Comparison of ENCODE assay signal across 1 fruit fly cellular context in the genomic region with DNA sequence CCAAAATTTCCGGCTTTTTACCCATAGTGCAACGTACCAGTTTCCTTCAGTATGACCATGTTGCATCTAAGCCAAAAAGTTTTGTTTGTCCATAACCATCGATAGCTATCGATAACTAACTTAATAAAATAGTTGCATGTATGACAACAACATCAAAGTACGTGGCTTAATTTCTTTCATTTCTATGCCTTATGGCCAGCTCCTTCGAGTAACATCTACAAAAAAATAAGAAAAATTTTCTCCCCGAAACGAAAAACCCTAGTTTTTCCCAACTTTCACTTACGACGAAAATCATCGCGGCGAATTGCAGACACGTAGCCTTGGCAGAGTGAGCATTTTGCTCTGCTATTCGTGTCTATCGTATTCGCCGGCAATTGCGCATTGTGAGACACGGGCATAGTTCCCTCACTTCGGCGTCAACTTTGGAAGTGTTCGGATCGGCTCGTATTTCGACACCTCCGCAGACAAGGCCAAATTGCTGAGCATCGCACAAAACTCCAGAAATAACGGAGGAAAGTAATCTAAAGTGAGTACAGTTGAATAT.
TF ChIP-seq lines count a peak whose summit lies in the region.

A gene (plus strand): TSS at position 148 of the 544 bp plus-strand sequence.

TF ChIP-seq in whole organism, embryonic, 481 proteins besides CTCF, POLR2A, EP300 and RAD21 (continued from another document):
- TF ChIP-seq nom (GFP tag; optimal IDR thresholded peaks at IDR 0.05; lab: Kevin White, UChicago) (peak; percentile 23), Aef1 (GFP tag; IDR thresholded peaks at IDR 0.05; lab: Robert Waterston, UW) (no peak), psq (GFP tag; optimal IDR thresholded peaks at IDR 0.05; lab: Kevin White, UChicago) (no peak), Hey (tag; optimal IDR thresholded peaks at IDR 0.05; lab: Kevin White, UChicago) (no peak), cg (GFP tag; optimal IDR thresholded peaks at IDR 0.05; lab: Kevin White, UChicago) (peak; percentile 70), Doc3 (GFP tag; IDR thresholded peaks at IDR 0.05; lab: Robert Waterston, UW; ENCODE audit: partially characterized antibody) (peak; percentile 94), slou (GFP tag; optimal IDR thresholded peaks at IDR 0.05; lab: Kevin White, UChicago) (no peak), Ets97D (GFP tag; optimal IDR thresholded peaks at IDR 0.05; lab: Kevin White, UChicago) (peak; percentile 37), CG10321 (GFP tag; IDR thresholded peaks at IDR 0.05; lab: Robert Waterston, UW) (no peak), bab2 (GFP tag; optimal IDR thresholded peaks at IDR 0.05; lab: Kevin White, UChicago) (no peak), lbe (GFP tag; optimal IDR thresholded peaks at IDR 0.05; lab: Kevin White, UChicago) (no peak), sens-2 (GFP tag; IDR thresholded peaks at IDR 0.05; lab: Robert Waterston, UW) (no peak), zf30C (GFP tag; optimal IDR thresholded peaks at IDR 0.05; lab: Kevin White, UChicago) (no peak), chn (GFP tag; optimal IDR thresholded peaks at IDR 0.05; lab: Kevin White, UChicago) (no peak), CG9932 (GFP tag; IDR thresholded peaks at IDR 0.05; lab: Robert Waterston, UW) (no peak), Oaz (GFP tag; IDR thresholded peaks at IDR 0.05; lab: Robert Waterston, UW) (no peak), Fer3 (tag; optimal IDR thresholded peaks at IDR 0.05; lab: Kevin White, UChicago) (no peak), CG9727 (GFP tag; optimal IDR thresholded peaks at IDR 0.05; lab: Kevin White, UChicago) (peak; percentile 7), CG10366 (GFP tag; IDR thresholded peaks at IDR 0.05; lab: Robert Waterston, UW) (no peak), ATbp (GFP tag; optimal IDR thresholded peaks at IDR 0.05; lab: Kevin White, UChicago) (no peak), pb (GFP tag; optimal IDR thresholded peaks at IDR 0.05; lab: Kevin White, UChicago) (no peak), tll (GFP tag; optimal IDR thresholded peaks at IDR 0.05; lab: Kevin White, UChicago) (no peak), CG11093 (GFP tag; IDR thresholded peaks at IDR 0.05; lab: Robert Waterston, UW) (no peak), CG3847 (GFP tag; IDR thresholded peaks at IDR 0.05; lab: Robert Waterston, UW) (0 out of 2 replicates have a peak, but pooled peaks have one; percentile 10), B-H1 (GFP tag; IDR thresholded peaks at IDR 0.05; lab: Robert Waterston, UW) (no peak), kay (GFP tag; optimal IDR thresholded peaks at IDR 0.05; lab: Kevin White, UChicago) (no peak), CG14441 (GFP tag; IDR thresholded peaks at IDR 0.05; lab: Robert Waterston, UW) (no peak), CG5245 (GFP tag; optimal IDR thresholded peaks at IDR 0.05; lab: Kevin White, UChicago) (no peak), oc (tag; optimal IDR thresholded peaks at IDR 0.05; lab: Kevin White, UChicago) (no peak), CG5180 (GFP tag; optimal IDR thresholded peaks at IDR 0.05; lab: Kevin White, UChicago) (no peak), CG9797 (GFP tag; optimal IDR thresholded peaks at IDR 0.05; lab: Kevin White, UChicago) (peak; percentile 60), scrt (GFP tag; optimal IDR thresholded peaks at IDR 0.05; lab: Kevin White, UChicago) (no peak), Rx (GFP tag; IDR thresholded peaks at IDR 0.05; lab: Robert Waterston, UW) (no peak), fru (optimal IDR thresholded peaks at IDR 0.05; lab: Kevin White, UChicago) (no peak), unc-4 (GFP tag; IDR thresholded peaks at IDR 0.05; lab: Robert Waterston, UW; ENCODE audit: partially characterized antibody) (peak; percentile 88), Gug (GFP tag; IDR thresholded peaks at IDR 0.05; lab: Robert Waterston, UW) (no peak), ro (GFP tag; IDR thresholded peaks at IDR 0.05; lab: Robert Waterston, UW) (no peak), CG14860 (GFP tag; IDR thresholded peaks at IDR 0.05; lab: Robert Waterston, UW; ENCODE audit: partially characterized antibody) (peak; percentile 86), H2.0 (GFP tag; IDR thresholded peaks at IDR 0.05; lab: Robert Waterston, UW) (no peak), cas (GFP tag; IDR thresholded peaks at IDR 0.05; lab: Robert Waterston, UW) (no peak), twi (tag; optimal IDR thresholded peaks at IDR 0.05; lab: Kevin White, UChicago) (no peak), vnd (GFP tag; IDR thresholded peaks at IDR 0.05; lab: Robert Waterston, UW; ENCODE audit: partially characterized antibody) (peak; percentile 81), CG4730 (GFP tag; IDR thresholded peaks at IDR 0.05; lab: Robert Waterston, UW) (no peak), fd102C (GFP tag; optimal IDR thresholded peaks at IDR 0.05; lab: Kevin White, UChicago) (no peak), CG18619 (GFP tag; optimal IDR thresholded peaks at IDR 0.05; lab: Kevin White, UChicago) (no peak), CG10654 (GFP tag; optimal IDR thresholded peaks at IDR 0.05; lab: Kevin White, UChicago) (no peak), Sox102F (GFP tag; optimal IDR thresholded peaks at IDR 0.05; lab: Kevin White, UChicago) (no peak), CG15601 (tag; optimal IDR thresholded peaks at IDR 0.05; lab: Kevin White, UChicago) (peak; percentile 3), CG10267 (tag; optimal IDR thresholded peaks at IDR 0.05; lab: Kevin White, UChicago) (peak; percentile 45), Sox100B (GFP tag; optimal IDR thresholded peaks at IDR 0.05; lab: Kevin White, UChicago) (no peak), YL-1 (GFP tag; optimal IDR thresholded peaks at IDR 0.05; lab: Kevin White, UChicago) (no peak), gsb-n (tag; optimal IDR thresholded peaks at IDR 0.05; lab: Kevin White, UChicago) (no peak), CG10565 (GFP tag; optimal IDR thresholded peaks at IDR 0.05; lab: Kevin White, UChicago) (no peak), Hr51 (GFP tag; optimal IDR thresholded peaks at IDR 0.05; lab: Kevin White, UChicago) (no peak), CG4424 (GFP tag; optimal IDR thresholded peaks at IDR 0.05; lab: Kevin White, UChicago) (no peak), CG16863 (GFP tag; optimal IDR thresholded peaks at IDR 0.05; lab: Kevin White, UChicago) (no peak), tap (tag; optimal IDR thresholded peaks at IDR 0.05; lab: Kevin White, UChicago) (no peak), CG7987 (GFP tag; optimal IDR thresholded peaks at IDR 0.05; lab: Kevin White, UChicago) (peak; percentile 1), CG10959 (GFP tag; IDR thresholded peaks at IDR 0.05; lab: Robert Waterston, UW) (no peak), Lim3 (GFP tag; IDR thresholded peaks at IDR 0.05; lab: Robert Waterston, UW) (no peak), CG12104 (GFP tag; optimal IDR thresholded peaks at IDR 0.05; lab: Kevin White, UChicago) (no peak), da (GFP tag; optimal IDR thresholded peaks at IDR 0.05; lab: Kevin White, UChicago) (no peak), CG7839 (tag; optimal IDR thresholded peaks at IDR 0.05; lab: Kevin White, UChicago) (no peak), CG10431 (GFP tag; optimal IDR thresholded peaks at IDR 0.05; lab: Kevin White, UChicago) (peak; percentile 98), Eip74EF (GFP tag; optimal IDR thresholded peaks at IDR 0.05; lab: Kevin White, UChicago) (no peak), CG2889 (GFP tag; IDR thresholded peaks at IDR 0.05; lab: Robert Waterston, UW) (no peak), stwl (tag; optimal IDR thresholded peaks at IDR 0.05; lab: Kevin White, UChicago) (peak; percentile 61), Dfd (GFP tag; optimal IDR thresholded peaks at IDR 0.05; lab: Kevin White, UChicago) (no peak), CG4854 (GFP tag; optimal IDR thresholded peaks at IDR 0.05; lab: Kevin White, UChicago) (no peak), Gsc (GFP tag; IDR thresholded peaks at IDR 0.05; lab: Robert Waterston, UW) (no peak), zen2 (GFP tag; IDR thresholded peaks at IDR 0.05; lab: Robert Waterston, UW; ENCODE audit: partially characterized antibody) (peak; percentile 80; the same call in 1 of the 3 replicates), Bgb (GFP tag; IDR thresholded peaks at IDR 0.05; lab: Robert Waterston, UW; ENCODE audit: partially characterized antibody) (peak; percentile 80), inv (GFP tag; IDR thresholded peaks at IDR 0.05; lab: Robert Waterston, UW; ENCODE audit: partially characterized antibody) (peak; percentile 81), bbx (GFP tag; IDR thresholded peaks at IDR 0.05; lab: Robert Waterston, UW; ENCODE audit: partially characterized antibody) (peak; percentile 74), CG1233 (GFP tag; optimal IDR thresholded peaks at IDR 0.05; lab: Kevin White, UChicago) (no peak), sob (GFP tag; IDR thresholded peaks at IDR 0.05; lab: Robert Waterston, UW) (no peak), amos (GFP tag; IDR thresholded peaks at IDR 0.05; lab: Robert Waterston, UW; ENCODE audit: partially characterized antibody) (peak; percentile 77), sisA (GFP tag; IDR thresholded peaks at IDR 0.05; lab: Robert Waterston, UW) (no peak), TFAM (GFP tag; optimal IDR thresholded peaks at IDR 0.05; lab: Kevin White, UChicago) (no peak), Lpt (GFP tag; optimal IDR thresholded peaks at IDR 0.05; lab: Kevin White, UChicago) (no peak), pros (GFP tag; optimal IDR thresholded peaks at IDR 0.05; lab: Kevin White, UChicago) (no peak), CG3065 (GFP tag; optimal IDR thresholded peaks at IDR 0.05; lab: Kevin White, UChicago) (no peak), Mrtf (GFP tag; IDR thresholded peaks at IDR 0.05; lab: Robert Waterston, UW) (no peak), D19B (GFP tag; optimal IDR thresholded peaks at IDR 0.05; lab: Kevin White, UChicago) (no peak), Blimp-1 (GFP tag; optimal IDR thresholded peaks at IDR 0.05; lab: Kevin White, UChicago) (peak; percentile 65), CG18476 (GFP tag; optimal IDR thresholded peaks at IDR 0.05; lab: Kevin White, UChicago) (no peak), CG1603 (tag; optimal IDR thresholded peaks at IDR 0.05; lab: Kevin White, UChicago) (no peak), CG17829 (tag; optimal IDR thresholded peaks at IDR 0.05; lab: Kevin White, UChicago) (peak; percentile 33), cad (GFP tag; optimal IDR thresholded peaks at IDR 0.05; lab: Kevin White, UChicago) (no peak), CG17361 (GFP tag; IDR thresholded peaks at IDR 0.05; lab: Robert Waterston, UW) (peak; percentile 39; the same call in 2 of the 3 replicates), CG10543 (GFP tag; optimal IDR thresholded peaks at IDR 0.05; lab: Kevin White, UChicago) (peak; percentile 19), CG7357 (GFP tag; IDR thresholded peaks at IDR 0.05; lab: Robert Waterston, UW) (no peak), zen (tag; optimal IDR thresholded peaks at IDR 0.05; lab: Kevin White, UChicago) (no peak), zfh1 (GFP tag; IDR thresholded peaks at IDR 0.05; lab: Robert Waterston, UW) (no peak), CG31224 (GFP tag; IDR thresholded peaks at IDR 0.05; lab: Robert Waterston, UW) (no peak), CG8359 (GFP tag; optimal IDR thresholded peaks at IDR 0.05; lab: Kevin White, UChicago; ENCODE audit: borderline replicate concordance) (no peak), Sin3A (optimal IDR thresholded peaks at IDR 0.05; lab: Kevin White, UChicago) (peak; percentile 76), Sry-δ (GFP tag; optimal IDR thresholded peaks at IDR 0.05; lab: Kevin White, UChicago) (peak; percentile 80), Opbp (GFP tag; IDR thresholded peaks at IDR 0.05; lab: Robert Waterston, UW; ENCODE audit: partially characterized antibody) (peak; percentile 84), CG42726 (GFP tag; IDR thresholded peaks at IDR 0.05; lab: Robert Waterston, UW; ENCODE audit: partially characterized antibody) (peak; percentile 56; the same call in 1 of the 2 replicates), CG15073 (GFP tag; optimal IDR thresholded peaks at IDR 0.05; lab: Kevin White, UChicago) (no peak), CG2875 (GFP tag; optimal IDR thresholded peaks at IDR 0.05; lab: Kevin White, UChicago) (no peak), PHDP (tag; optimal IDR thresholded peaks at IDR 0.05; lab: Kevin White, UChicago) (no peak), CG30431 (GFP tag; optimal IDR thresholded peaks at IDR 0.05; lab: Kevin White, UChicago) (no peak), CG16813 (GFP tag; IDR thresholded peaks at IDR 0.05; lab: Robert Waterston, UW; ENCODE audit: partially characterized antibody) (peak; percentile 90), ewg (GFP tag; optimal IDR thresholded peaks at IDR 0.05; lab: Kevin White, UChicago) (peak; percentile 59), HLH54F (GFP tag; optimal IDR thresholded peaks at IDR 0.05; lab: Kevin White, UChicago) (no peak), slbo (GFP tag; IDR thresholded peaks at IDR 0.05; lab: Robert Waterston, UW) (no peak), mirr (GFP tag; optimal IDR thresholded peaks at IDR 0.05; lab: Kevin White, UChicago) (peak; percentile 3), ERR (GFP tag; optimal IDR thresholded peaks at IDR 0.05; lab: Kevin White, UChicago) (no peak), Scr (GFP tag; IDR thresholded peaks at IDR 0.05; lab: Robert Waterston, UW; ENCODE audit: partially characterized antibody) (peak; percentile 94), HLH4C (GFP tag; IDR thresholded peaks at IDR 0.05; lab: Robert Waterston, UW; ENCODE audit: partially characterized antibody) (peak; percentile 85), bigmax (GFP tag; optimal IDR thresholded peaks at IDR 0.05; lab: Kevin White, UChicago) (no peak), Spps (tag; optimal IDR thresholded peaks at IDR 0.05; lab: Kevin White, UChicago) (no peak), CG9437 (GFP tag; optimal IDR thresholded peaks at IDR 0.05; lab: Kevin White, UChicago) (no peak), HHEX (GFP tag; optimal IDR thresholded peaks at IDR 0.05; lab: Kevin White, UChicago) (no peak), H15 (GFP tag; IDR thresholded peaks at IDR 0.05; lab: Robert Waterston, UW) (no peak), mam (GFP tag; optimal IDR thresholded peaks at IDR 0.05; lab: Kevin White, UChicago) (no peak), CG17612 (GFP tag; IDR thresholded peaks at IDR 0.05; lab: Robert Waterston, UW) (no peak), ftz-f1 (GFP tag; optimal IDR thresholded peaks at IDR 0.05; lab: Kevin White, UChicago) (peak; percentile 85), sug (tag; optimal IDR thresholded peaks at IDR 0.05; lab: Kevin White, UChicago) (no peak), Hr39 (optimal IDR thresholded peaks at IDR 0.05; lab: Kevin White, UChicago) (no peak), CG5953 (GFP tag; IDR thresholded peaks at IDR 0.05; lab: Robert Waterston, UW) (no peak), CG12744 (GFP tag; optimal IDR thresholded peaks at IDR 0.05; lab: Kevin White, UChicago) (no peak)
TF ChIP-seq in whole organism, embryonic: peak in this region for 93.
